Worm (Caenorhabditis elegans) whole organism, L4/young adult: ENCODE data around the gene srxa-10.

Experiments
- W03F9.2 ChIP-seq: fragments of 150-350 bp; optimal IDR thresholded peaks from 2 replicates; lab custom pipeline; 2014; ENCODE audit warnings: missing biosample characterization, missing genetic modification characterization
- dao-5 ChIP-seq: sonication (generic microtip); optimal IDR thresholded peaks from 2 replicates; lab custom pipeline; 2016; ENCODE audit warnings: missing genotype, missing genetic modification characterization, moderate library complexity, missing compliant biosample characterization
- him-1 ChIP-seq: sonication (generic microtip); optimal IDR thresholded peaks from 2 replicates; lab custom pipeline; 2016; ENCODE audit warnings: missing genotype, missing genetic modification reagents, missing genetic modification characterization, missing compliant biosample characterization

Gene srxa-10

DNA sequence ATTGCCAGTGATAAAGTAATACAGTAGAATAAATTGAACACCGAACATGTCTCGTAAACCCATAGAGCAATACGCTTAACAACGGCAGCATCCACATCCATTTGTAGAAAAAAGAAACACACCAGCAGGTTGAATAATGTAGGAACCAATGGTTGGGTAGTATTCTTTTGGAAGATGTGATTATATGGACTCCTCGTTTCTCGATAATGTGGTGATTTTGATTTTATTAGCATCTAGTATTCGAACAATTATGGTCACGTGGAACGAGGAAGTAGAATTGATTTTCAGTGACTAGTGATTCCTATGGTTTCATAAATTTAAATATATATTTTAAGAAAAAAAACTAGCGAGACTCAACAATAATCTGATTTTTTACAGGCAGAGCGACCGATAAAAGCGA is at the start of gene srxa-10:
Gene srxa-10 (minus strand): TSS at position 101 of the 400 bp plus-strand sequence.
- TF ChIP-seq him-1 (tag; lab: Kevin White, UChicago) (no peak), dao-5 (tag; lab: Kevin White, UChicago) (no peak), W03F9.2 (tag; lab: Kevin White, UChicago) (no peak)

DNA sequence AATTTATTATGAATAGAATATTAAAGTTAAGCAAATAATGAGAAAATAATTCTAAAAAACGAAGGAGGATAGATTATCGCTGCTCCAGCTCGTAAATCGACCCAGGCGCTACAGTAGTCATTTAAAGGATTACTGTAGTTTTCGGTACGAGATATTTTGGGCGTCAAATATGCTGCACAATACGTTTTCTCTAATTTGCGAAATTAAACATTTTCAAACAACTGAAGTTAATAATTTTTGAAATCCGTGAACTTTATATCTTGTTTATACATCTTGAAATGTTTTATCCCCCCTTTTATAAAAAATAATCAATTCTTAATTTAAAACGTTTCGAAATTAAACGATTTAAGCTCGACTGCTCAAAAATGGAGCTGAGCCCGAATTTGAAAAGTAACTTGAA is 49.7 kb upstream of the srxa-10 start, which contains the start of gene K11H3.2:
Gene K11H3.2 (plus strand): TSS at position 301 of the 400 bp plus-strand sequence.
- TF ChIP-seq dao-5 (tag; lab: Kevin White, UChicago) (no peak), him-1 (tag; lab: Kevin White, UChicago) (no peak), W03F9.2 (tag; lab: Kevin White, UChicago) (no peak)

DNA sequence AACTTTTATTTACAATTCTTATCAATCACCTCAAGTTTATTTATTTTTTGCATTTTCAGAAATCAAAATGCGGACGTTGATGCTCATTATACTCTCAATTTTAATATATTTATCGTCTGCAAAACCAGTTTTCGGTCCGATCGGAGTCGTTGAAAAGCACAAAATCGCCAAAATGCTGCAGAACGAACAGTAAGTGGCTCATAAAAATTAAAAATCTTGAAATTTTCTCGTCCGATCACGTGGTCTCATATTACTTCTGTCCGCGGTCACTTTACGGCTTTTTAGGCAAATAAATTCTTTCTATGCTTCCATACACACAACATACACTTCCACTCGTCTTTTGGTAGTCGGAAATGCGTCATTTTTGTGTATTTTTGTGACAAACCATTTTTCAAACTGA is 47.4 kb upstream of the srxa-10 start, which contains the start of gene K11H3.5:
Gene K11H3.5 (plus strand): TSS at position 54 of the 400 bp plus-strand sequence.
- TF ChIP-seq dao-5 (tag; lab: Kevin White, UChicago) (no peak), him-1 (tag; lab: Kevin White, UChicago) (no peak), W03F9.2 (tag; lab: Kevin White, UChicago) (no peak)

ce11 chrIII:9834888-9835287 is 38.5 kb upstream of the srxa-10 start, which contains the start of gene K11H3.8:
TSS of gene K11H3.8 (plus strand) at chrIII:9835188.
- no peak for TF ChIP-seq him-1 (tag; lab: Kevin White, UChicago)
- TF ChIP-seq dao-5 (tag; lab: Kevin White, UChicago), result no peak
- no peak for TF ChIP-seq W03F9.2 (tag; lab: Kevin White, UChicago)

DNA sequence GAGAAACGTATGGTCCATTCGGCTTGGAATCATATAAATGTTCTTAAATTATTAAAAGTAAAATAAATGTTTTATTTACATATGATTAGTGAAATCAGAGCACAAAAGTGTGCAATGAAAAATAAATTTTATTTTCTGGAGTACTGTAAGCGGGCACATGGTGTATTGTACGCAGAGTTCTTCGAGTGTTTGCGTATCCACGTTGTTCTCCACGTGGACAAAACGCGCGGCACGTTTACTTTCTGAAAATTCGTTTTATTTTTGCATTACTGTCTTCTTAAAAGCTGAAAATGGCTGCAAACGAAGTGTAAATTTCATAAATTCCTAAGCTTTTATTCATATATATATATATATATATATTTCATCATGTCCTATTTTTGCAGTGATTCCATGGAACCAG is 36.2 kb upstream of the srxa-10 start:
- TF ChIP-seq W03F9.2 (tag; lab: Kevin White, UChicago), result no peak
- TF ChIP-seq dao-5 (tag; lab: Kevin White, UChicago), result no peak
- TF ChIP-seq him-1 (tag; lab: Kevin White, UChicago), result no peak

DNA sequence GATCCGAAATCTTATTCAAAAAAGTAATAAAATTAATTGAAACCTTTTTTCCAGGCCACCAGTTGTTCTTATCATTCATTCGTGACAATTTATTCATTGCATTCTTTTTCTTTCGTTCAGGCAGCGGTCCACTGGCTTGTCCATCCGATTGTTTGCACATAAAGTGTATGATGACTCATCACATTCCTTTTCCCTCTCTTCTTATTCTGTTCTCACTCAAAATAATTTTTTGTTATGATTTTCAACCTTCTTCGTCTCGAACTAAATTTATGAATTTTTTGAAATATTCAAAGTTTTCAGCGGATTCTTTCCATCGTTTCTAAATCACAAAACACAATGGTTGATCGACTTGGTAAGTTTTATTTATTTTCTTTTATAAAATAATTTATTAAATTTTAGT is 34.2 kb upstream of the srxa-10 start, which contains the start of gene ZK632.12:
Gene ZK632.12 (plus strand): TSS at position 301 of the 400 bp plus-strand sequence.
- TF ChIP-seq him-1 (tag; lab: Kevin White, UChicago), result no peak
- TF ChIP-seq dao-5 (tag; lab: Kevin White, UChicago), result no peak
- no peak for TF ChIP-seq W03F9.2 (tag; lab: Kevin White, UChicago)

ce11 chrIII:9827163-9827951 is 31.0 kb upstream of the srxa-10 start, which contains the start of the genes ZK632.10 and ZK632.11:
TSS of gene ZK632.10 (minus strand) at chrIII:9827722.
TSS of gene ZK632.11 (plus strand) at chrIII:9827915.
- TF ChIP-seq W03F9.2 (tag; lab: Kevin White, UChicago), result peak; percentile 85
- TF ChIP-seq dao-5 (tag; lab: Kevin White, UChicago), result no peak

ce11 chrIII:9826005-9826404 is 29.7 kb upstream of the srxa-10 start:
- TF ChIP-seq him-1 (tag; lab: Kevin White, UChicago), result no peak

- TF ChIP-seq W03F9.2 (tag; lab: Kevin White, UChicago) (no peak), him-1 (tag; lab: Kevin White, UChicago) (no peak), dao-5 (tag; lab: Kevin White, UChicago) (no peak)
Measured at ce11 chrIII:9825073-9825828, 28.9 kb upstream of the srxa-10 start, which contains the start of gene ZK632.9. TSS of gene ZK632.9 (minus strand) at chrIII:9825432.

- TF ChIP-seq W03F9.2 (tag; lab: Kevin White, UChicago) (no peak), him-1 (tag; lab: Kevin White, UChicago) (no peak), dao-5 (tag; lab: Kevin White, UChicago) (no peak)
Measured at ce11 chrIII:9824330-9824934, 28.1 kb upstream of the srxa-10 start, which contains the start of gene lin-52. TSS of gene lin-52 (minus strand) at chrIII:9824750.

- TF ChIP-seq dao-5 (tag; lab: Kevin White, UChicago), result no peak
- no peak for TF ChIP-seq W03F9.2 (tag; lab: Kevin White, UChicago)
- no peak for TF ChIP-seq him-1 (tag; lab: Kevin White, UChicago)
Measured at ce11 chrIII:9823748-9824147, 27.4 kb upstream of the srxa-10 start.

DNA sequence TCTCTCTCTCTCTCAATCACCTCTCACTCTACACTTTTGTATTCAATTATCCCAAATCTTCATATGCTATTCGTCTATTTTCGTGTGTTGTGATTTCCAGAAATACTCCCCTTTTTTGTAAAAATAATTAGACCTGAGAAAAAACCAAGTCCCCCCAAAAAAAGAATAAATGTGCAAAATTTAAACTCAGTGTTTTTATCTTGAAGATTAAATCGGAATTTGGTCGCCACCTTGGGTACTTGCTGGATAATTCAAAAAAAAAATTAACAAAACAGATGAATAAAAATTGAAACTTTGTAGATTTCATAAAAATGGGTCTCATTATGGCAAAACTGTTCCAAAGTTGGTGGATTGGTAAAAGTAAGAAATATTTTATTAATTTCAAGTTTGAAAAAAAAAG is 26.6 kb upstream of the srxa-10 start, which contains the start of gene arl-5:
Gene arl-5 (plus strand): TSS at position 301 of the 400 bp plus-strand sequence.
- TF ChIP-seq dao-5 (tag; lab: Kevin White, UChicago) (no peak), W03F9.2 (tag; lab: Kevin White, UChicago) (no peak), him-1 (tag; lab: Kevin White, UChicago) (no peak)
